Worm (Caenorhabditis elegans) whole organism, L4/young adult: ENCODE measurements around the gene pqn-15.

Source experiments
- W03F9.2 ChIP-seq: fragments of 150-350 bp; optimal IDR thresholded peaks from 2 replicates; lab custom pipeline; 2014; ENCODE audit warnings: missing biosample characterization, missing genetic modification characterization
- dao-5 ChIP-seq: sonication (generic microtip); optimal IDR thresholded peaks from 2 replicates; lab custom pipeline; 2016; ENCODE audit warnings: missing genotype, missing genetic modification characterization, moderate library complexity, missing compliant biosample characterization
- him-1 ChIP-seq: sonication (generic microtip); optimal IDR thresholded peaks from 2 replicates; lab custom pipeline; 2016; ENCODE audit warnings: missing genotype, missing genetic modification reagents, missing genetic modification characterization, missing compliant biosample characterization

DNA sequence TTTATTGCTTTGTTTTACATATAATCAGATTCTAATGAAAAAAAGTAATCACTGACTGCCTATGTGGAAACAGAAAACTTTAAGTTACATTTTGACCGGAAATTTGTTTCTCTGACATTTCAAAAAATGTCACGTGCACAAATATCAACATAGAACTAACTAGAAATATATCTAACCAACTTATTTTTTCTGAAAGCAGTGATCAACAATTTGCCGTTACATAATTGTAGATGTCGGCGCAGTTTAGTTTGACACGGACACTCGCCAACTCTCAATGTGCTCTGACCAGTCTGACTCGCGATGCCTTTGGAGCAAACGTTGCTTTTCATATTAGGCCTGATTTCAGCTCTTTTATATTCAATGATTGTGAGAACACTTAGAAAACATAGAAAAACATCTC lies 50.0 kb downstream of the pqn-15 start, which contains the start of gene srv-6:
- TF ChIP-seq him-1 (tag; lab: Kevin White, UChicago) (no peak), dao-5 (tag; lab: Kevin White, UChicago) (no peak), W03F9.2 (no peak)
